Fruit fly (Drosophila melanogaster) whole organism, embryonic: ENCODE measurements around the gene NijC.

ENCODE experiments used
- Ada2b ChIP-seq: fragments of 200-800 bp; sonication (Bioruptor generic); IDR thresholded peaks from 2 replicates; pipeline ENCODE4 v1.3.6; 2022; ENCODE audit warnings: missing biosample characterization, missing genetic modification characterization
- B-H1 ChIP-seq: fragments of 200-800 bp; sonication (Bioruptor generic); IDR thresholded peaks from 3 replicates; pipeline ENCODE4 v1.3.6; 2022; ENCODE audit warnings: missing biosample characterization, missing genetic modification characterization
- Bdp1 ChIP-seq: fragments of 200-800 bp; sonication (Bioruptor generic); optimal IDR thresholded peaks from 3 replicates; lab custom pipeline; 2016; ENCODE audit warnings: missing biosample characterization, missing genetic modification characterization
- Bgb ChIP-seq: fragments of 200-800 bp; sonication (Bioruptor generic); IDR thresholded peaks from 2 replicates; pipeline ENCODE4 v1.3.6; 2022; ENCODE audit warnings: missing biosample characterization, missing genetic modification characterization; ENCODE audit not compliant: partially characterized antibody
- C15 ChIP-seq: fragments of 200-800 bp; sonication (Bioruptor generic); IDR thresholded peaks from 3 replicates; pipeline ENCODE4 v1.3.6; 2022; ENCODE audit warnings: missing biosample characterization, missing genetic modification characterization
- CG10267 ChIP-seq: fragments of 200-800 bp; sonication (Bioruptor generic); optimal IDR thresholded peaks from 2 replicates; lab custom pipeline; 2018; ENCODE audit warnings: missing biosample characterization, mild to moderate bottlenecking, missing genetic modification characterization, moderate library complexity
- CG10366 ChIP-seq: fragments of 200-800 bp; sonication (Bioruptor generic); IDR thresholded peaks from 2 replicates; pipeline ENCODE4 v1.3.6; 2022; ENCODE audit warnings: missing biosample characterization, missing genetic modification characterization
- CG11247 ChIP-seq: fragments of 200-800 bp; sonication (Bioruptor generic); IDR thresholded peaks from 2 replicates; pipeline ENCODE4 v1.3.6; 2022; ENCODE audit warnings: missing biosample characterization, missing genetic modification characterization
- CG12155 ChIP-seq: fragments of 200-800 bp; sonication (Bioruptor generic); optimal IDR thresholded peaks from 3 replicates; lab custom pipeline; 2016; ENCODE audit warnings: missing biosample characterization, missing genetic modification characterization
- CG12659 ChIP-seq: fragments of 200-800 bp; sonication (Bioruptor generic); optimal IDR thresholded peaks from 3 replicates; lab custom pipeline; 2017; ENCODE audit warnings: mild to moderate bottlenecking, missing biosample characterization, missing genetic modification reagents, missing genetic modification characterization
- CG12942 ChIP-seq: fragments of 200-800 bp; sonication (Bioruptor generic); optimal IDR thresholded peaks from 3 replicates; lab custom pipeline; 2016; ENCODE audit warnings: missing biosample characterization, missing genetic modification characterization
- CG13894 ChIP-seq: fragments of 200-800 bp; sonication (Bioruptor generic); optimal IDR thresholded peaks from 3 replicates; lab custom pipeline; 2018; ENCODE audit warnings: missing biosample characterization, mild to moderate bottlenecking, missing genetic modification characterization, moderate library complexity
- CG15073 ChIP-seq: fragments of 200-800 bp; sonication (Bioruptor generic); optimal IDR thresholded peaks from 2 replicates; lab custom pipeline; 2016; ENCODE audit warnings: missing biosample characterization, missing genetic modification characterization
- CG15479 ChIP-seq: fragments of 200-800 bp; sonication (Bioruptor generic); optimal IDR thresholded peaks from 3 replicates; lab custom pipeline; 2019; ENCODE audit warnings: missing biosample characterization, mild to moderate bottlenecking, missing genetic modification characterization, moderate library complexity
- CG18764 ChIP-seq: fragments of 200-800 bp; sonication (Bioruptor generic); optimal IDR thresholded peaks from 3 replicates; lab custom pipeline; 2016; ENCODE audit warnings: missing biosample characterization, missing genetic modification characterization
- CG2129 ChIP-seq: fragments of 200-800 bp; sonication (Bioruptor generic); IDR thresholded peaks from 2 replicates; pipeline ENCODE4 v1.3.6; 2022; ENCODE audit warnings: missing biosample characterization, missing genetic modification characterization; ENCODE audit not compliant: partially characterized antibody
- CG43689 ChIP-seq: fragments of 200-800 bp; sonication (Bioruptor generic); IDR thresholded peaks from 2 replicates; pipeline ENCODE4 v1.3.6; 2022; ENCODE audit warnings: missing biosample characterization, missing genetic modification characterization
- CG6689 ChIP-seq: fragments of 200-800 bp; sonication (Bioruptor generic); IDR thresholded peaks from 2 replicates; pipeline ENCODE4 v1.3.6; 2022; ENCODE audit warnings: missing biosample characterization, missing genetic modification characterization
- CG8089 ChIP-seq: fragments of 200-800 bp; sonication (Bioruptor generic); optimal IDR thresholded peaks from 3 replicates; lab custom pipeline; 2016; ENCODE audit warnings: missing biosample characterization, missing genetic modification characterization
- CG8388 ChIP-seq: fragments of 200-800 bp; sonication (Bioruptor generic); optimal IDR thresholded peaks from 2 replicates; lab custom pipeline; 2019; ENCODE audit warnings: missing biosample characterization, mild to moderate bottlenecking, missing genetic modification characterization, moderate library complexity
- CG8478 ChIP-seq: fragments of >200 bp; optimal IDR thresholded peaks from 2 replicates; lab custom pipeline; 2018
- CTCF ChIP-seq: fragments of 200-800 bp; sonication (Bioruptor generic); optimal IDR thresholded peaks from 2 replicates; lab custom pipeline; 2017; ENCODE audit warnings: missing biosample characterization, mild to moderate bottlenecking, missing genetic modification characterization, moderate library complexity
- Deaf1 ChIP-seq: fragments of 200-800 bp; optimal IDR thresholded peaks from 3 replicates; lab custom pipeline; 2019; ENCODE audit warnings: missing biosample characterization, mild to moderate bottlenecking, missing genetic modification characterization, moderate library complexity
- E2f1 ChIP-seq: fragments of 200-800 bp; sonication (Bioruptor generic); IDR thresholded peaks from 2 replicates; pipeline ENCODE4 v1.3.6; 2022; ENCODE audit warnings: missing biosample characterization, missing genetic modification characterization
- Fer2 ChIP-seq: fragments of 200-800 bp; sonication (Bioruptor generic); optimal IDR thresholded peaks from 2 replicates; lab custom pipeline; 2018; ENCODE audit warnings: missing biosample characterization, mild to moderate bottlenecking, missing genetic modification characterization, moderate library complexity
- Hsf ChIP-seq: fragments of 200-800 bp; sonication (Bioruptor generic); optimal IDR thresholded peaks from 3 replicates; lab custom pipeline; 2016; ENCODE audit warnings: missing biosample characterization, missing genetic modification characterization
- NC2α ChIP-seq: fragments of 200-800 bp; sonication (Bioruptor generic); optimal IDR thresholded peaks from 2 replicates; lab custom pipeline; 2016; ENCODE audit warnings: missing biosample characterization, missing genetic modification characterization
- Nf-YA ChIP-seq: fragments of 200-800 bp; sonication (Bioruptor generic); IDR thresholded peaks from 2 replicates; pipeline ENCODE4 v1.3.6; 2022; ENCODE audit warnings: missing biosample characterization, missing genetic modification characterization
- Nf-YC ChIP-seq: fragments of 200-800 bp; optimal IDR thresholded peaks from 3 replicates; lab custom pipeline; 2019; ENCODE audit warnings: missing biosample characterization, mild to moderate bottlenecking, missing genetic modification characterization, moderate library complexity
- Xbp1 ChIP-seq: fragments of 200-800 bp; sonication (Bioruptor generic); optimal IDR thresholded peaks from 3 replicates; lab custom pipeline; 2016; ENCODE audit warnings: missing biosample characterization, mild to moderate bottlenecking, missing genetic modification characterization
- az2 ChIP-seq: fragments of 200-800 bp; sonication (Bioruptor generic); optimal IDR thresholded peaks from 3 replicates; lab custom pipeline; 2016; ENCODE audit warnings: missing biosample characterization, missing genetic modification characterization
- btn ChIP-seq: fragments of 200-800 bp; sonication (Bioruptor generic); optimal IDR thresholded peaks from 2 replicates; lab custom pipeline; 2016; ENCODE audit warnings: missing biosample characterization, missing genetic modification characterization
- caup ChIP-seq: fragments of 200-800 bp; sonication (Bioruptor generic); optimal IDR thresholded peaks from 3 replicates; lab custom pipeline; 2017; ENCODE audit warnings: missing biosample characterization, mild to moderate bottlenecking, missing genetic modification characterization, moderate library complexity; ENCODE audit not compliant: severe bottlenecking
- corto ChIP-seq: fragments of 200-800 bp; sonication (Bioruptor generic); optimal IDR thresholded peaks from 2 replicates; lab custom pipeline; 2016; ENCODE audit warnings: missing biosample characterization, mild to moderate bottlenecking, missing genetic modification characterization, moderate library complexity
- dimm ChIP-seq: fragments of 200-800 bp; sonication (Bioruptor generic); IDR thresholded peaks from 2 replicates; pipeline ENCODE4 v1.3.6; 2022; ENCODE audit warnings: missing biosample characterization, missing genetic modification characterization
- dpn ChIP-seq, 2 experiments: fragments of 200-800 bp; sonication (Bioruptor generic); optimal IDR thresholded peaks; 3 replicates each; lab custom pipeline; 2016; ENCODE audit warnings: missing biosample characterization in 2 of 2, missing genetic modification characterization in 2 of 2
- fru ChIP-seq: fragments of >200 bp; optimal IDR thresholded peaks from 2 replicates; lab custom pipeline; 2017
- insv ChIP-seq, 2 experiments: fragments of 200-800 bp; sonication (Bioruptor generic); optimal IDR thresholded peaks; 3 replicates each; lab custom pipeline; 2016 to 2018; ENCODE audit warnings: missing biosample characterization in 2 of 2, missing genetic modification characterization in 2 of 2
- klu ChIP-seq: fragments of 200-800 bp; sonication (Bioruptor generic); IDR thresholded peaks from 2 replicates; pipeline ENCODE4 v1.3.6; 2022; ENCODE audit warnings: missing biosample characterization, missing genetic modification characterization
- lola ChIP-seq, 3 experiments: fragments of >200 bp in 2 of 3; fragments of 200-800 bp in 1 of 3; sonication (Bioruptor generic) in 1 of 3; optimal IDR thresholded peaks; 2 replicates each; lab custom pipeline; 2017 to 2019; ENCODE audit warnings: missing biosample characterization in 3 of 3, missing genetic modification characterization in 3 of 3, mild to moderate bottlenecking in 1 of 3, moderate library complexity in 1 of 3
- oc ChIP-seq: fragments of 200-800 bp; sonication (Bioruptor generic); optimal IDR thresholded peaks from 2 replicates; lab custom pipeline; 2018; ENCODE audit warnings: missing biosample characterization, mild to moderate bottlenecking, missing genetic modification characterization, moderate library complexity
- pan ChIP-seq, 4 experiments: fragments of >200 bp in 3 of 4; fragments of 200-800 bp in 1 of 4; sonication (Bioruptor generic) in 1 of 4; optimal IDR thresholded peaks in 3 of 4; IDR thresholded peaks in 1 of 4; 2 replicates each; pipeline versions ENCODE4 v1.3.6 to Lab custom; 2017 to 2022; ENCODE audit warnings: missing biosample characterization in 2 of 4, missing genetic modification characterization in 2 of 4, mixed read lengths in 1 of 4
- pros ChIP-seq: fragments of 200-800 bp; sonication (Bioruptor generic); optimal IDR thresholded peaks from 3 replicates; lab custom pipeline; 2019; ENCODE audit warnings: missing biosample characterization, mild to moderate bottlenecking, missing genetic modification characterization, moderate library complexity
- scrt ChIP-seq: fragments of 200-800 bp; sonication (Bioruptor generic); optimal IDR thresholded peaks from 2 replicates; lab custom pipeline; 2018; ENCODE audit warnings: missing biosample characterization, mild to moderate bottlenecking, missing genetic modification characterization, moderate library complexity
- sima ChIP-seq: fragments of 200-800 bp; sonication (Bioruptor generic); optimal IDR thresholded peaks from 2 replicates; lab custom pipeline; 2016; ENCODE audit warnings: missing biosample characterization, missing genetic modification characterization
- slbo ChIP-seq: fragments of 200-800 bp; sonication (Bioruptor generic); IDR thresholded peaks from 2 replicates; pipeline ENCODE4 v1.3.6; 2022; ENCODE audit warnings: missing biosample characterization, missing genetic modification characterization
- sqz ChIP-seq: fragments of 200-800 bp; sonication (Bioruptor generic); optimal IDR thresholded peaks from 3 replicates; lab custom pipeline; 2018; ENCODE audit warnings: missing biosample characterization, mild to moderate bottlenecking, missing genetic modification characterization
- sr ChIP-seq: fragments of 200-800 bp; sonication (Bioruptor generic); IDR thresholded peaks from 3 replicates; pipeline ENCODE4 v1.3.6; 2022; ENCODE audit warnings: missing biosample characterization, missing genetic modification characterization
- tio ChIP-seq: fragments of 200-800 bp; sonication (Bioruptor generic); optimal IDR thresholded peaks from 2 replicates; lab custom pipeline; 2017; ENCODE audit warnings: missing biosample characterization, missing genetic modification characterization, inconsistent platforms
- twi ChIP-seq: fragments of 200-800 bp; optimal IDR thresholded peaks from 2 replicates; lab custom pipeline; 2019; ENCODE audit warnings: missing biosample characterization, mild to moderate bottlenecking, missing genetic modification characterization, moderate library complexity
- vfl ChIP-seq: fragments of 200-800 bp; sonication (Bioruptor generic); optimal IDR thresholded peaks from 2 replicates; lab custom pipeline; 2016; ENCODE audit warnings: missing biosample characterization, missing genetic modification characterization

Gene NijC

dm6 chr3R:12722392-12722914, 27.5 kb downstream of the NijC start, which contains the start of gene Men (continued):
- no peak for TF ChIP-seq pan (optimal IDR thresholded peaks at IDR 0.05; lab: Kevin White, UChicago)
- peak in 1 of 2 experiments; percentile 64 for TF ChIP-seq pan (GFP tag; optimal IDR thresholded peaks at IDR 0.05 in 1 of 2, IDR thresholded peaks at IDR 0.05 in 1 of 2)
- peak; percentile 43 for TF ChIP-seq Deaf1
- peak; percentile 13 for TF ChIP-seq CG12155 (GFP tag; lab: Kevin White, UChicago)
- TF ChIP-seq Bdp1 (GFP tag; lab: Kevin White, UChicago) = no peak
- peak; percentile 68 for TF ChIP-seq Nf-YC (tag; lab: Kevin White, UChicago)
- TF ChIP-seq pros (GFP tag; lab: Kevin White, UChicago) = no peak
- peak; percentile 54 for TF ChIP-seq CG6689 (GFP tag; lab: Robert Waterston, UW)
- TF ChIP-seq CG8478 (lab: Kevin White, UChicago) = no peak
- TF ChIP-seq insv (GFP tag; optimal IDR thresholded peaks at IDR 0.05; lab: Kevin White, UChicago) = peak in 1 of 2 experiments; percentile 2
- no peak for TF ChIP-seq sima (GFP tag; lab: Kevin White, UChicago)
- TF ChIP-seq CG10267 (tag; lab: Kevin White, UChicago) = peak; percentile 35
- TF ChIP-seq CG15479 (GFP tag; lab: Kevin White, UChicago) = no peak
- peak; percentile 54 for TF ChIP-seq CG10366 (GFP tag; lab: Robert Waterston, UW)
- TF ChIP-seq twi (tag; lab: Kevin White, UChicago) = peak; percentile 34
- no peak for TF ChIP-seq sr (GFP tag; lab: Robert Waterston, UW)
- TF ChIP-seq klu = peak; percentile 47; the same call in 1 of the 2 replicates
- no peak for TF ChIP-seq CG8089 (GFP tag; lab: Kevin White, UChicago)
- TF ChIP-seq scrt (GFP tag; lab: Kevin White, UChicago) = peak; percentile 5
- TF ChIP-seq Nf-YA (GFP tag; lab: Robert Waterston, UW) = peak; percentile 61
- TF ChIP-seq E2f1 (GFP tag; lab: Robert Waterston, UW) = peak; percentile 63
- TF ChIP-seq Ada2b (GFP tag; lab: Robert Waterston, UW) = peak; percentile 65
- no peak for TF ChIP-seq vfl (GFP tag; lab: Kevin White, UChicago)
- no peak for TF ChIP-seq CG15073
- TF ChIP-seq dpn (GFP tag; optimal IDR thresholded peaks at IDR 0.05; lab: Kevin White, UChicago) = peak; percentile 2 to 48
- TF ChIP-seq CG11247 (GFP tag; lab: Robert Waterston, UW) = peak; percentile 38; the same call in 1 of the 2 replicates
- TF ChIP-seq CG12942 (GFP tag; lab: Kevin White, UChicago) = peak; percentile 41
- no peak for TF ChIP-seq CG43689 (GFP tag; lab: Robert Waterston, UW)
- peak; percentile 27 for TF ChIP-seq CG13894
- no peak for TF ChIP-seq fru (lab: Kevin White, UChicago)
- TF ChIP-seq, all 482 proteins: peak for 209

DNA sequence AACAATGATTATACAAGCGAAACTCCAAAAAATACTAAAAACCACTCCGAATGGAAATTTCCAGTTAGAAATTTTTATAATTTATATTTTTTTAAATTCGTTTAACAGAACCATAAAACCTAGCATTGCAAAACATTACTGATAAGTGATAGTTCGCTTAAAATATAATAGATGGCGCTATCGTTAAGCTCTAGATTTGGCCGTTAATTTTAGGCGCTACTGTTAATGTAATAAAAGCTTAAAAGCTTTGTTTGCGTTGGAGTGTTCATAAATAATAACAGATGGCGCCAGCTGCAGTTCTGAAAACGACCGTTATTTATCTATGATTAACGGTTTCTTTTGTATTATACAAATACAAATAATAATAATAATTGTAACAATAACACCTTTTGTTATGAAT, 28.8 kb downstream of the NijC start:
- peak; percentile 49 for TF ChIP-seq CG8388 (GFP tag; lab: Kevin White, UChicago)
- TF ChIP-seq az2 (GFP tag; lab: Kevin White, UChicago) = no peak
- no peak for TF ChIP-seq Hsf (GFP tag; lab: Kevin White, UChicago)
- TF ChIP-seq dimm (GFP tag; lab: Robert Waterston, UW) = no peak
- TF ChIP-seq lola (GFP tag; optimal IDR thresholded peaks at IDR 0.05; lab: Kevin White, UChicago) = no peak
- TF ChIP-seq CG18764 (GFP tag; lab: Kevin White, UChicago) = no peak
- TF ChIP-seq slbo (GFP tag; lab: Robert Waterston, UW) = peak; percentile 50; the same call in 1 of the 2 replicates
- TF ChIP-seq CG2129 (GFP tag; lab: Robert Waterston, UW) = no peak
- TF ChIP-seq oc (tag; lab: Kevin White, UChicago) = no peak
- no peak for TF ChIP-seq sr (GFP tag; lab: Robert Waterston, UW)
- no peak for TF ChIP-seq B-H1 (GFP tag; lab: Robert Waterston, UW)
- TF ChIP-seq caup (GFP tag; lab: Kevin White, UChicago) = peak; percentile 6
- TF ChIP-seq Fer2 (tag; lab: Kevin White, UChicago) = no peak
- no peak for TF ChIP-seq sqz (GFP tag; lab: Kevin White, UChicago)
- TF ChIP-seq tio (GFP tag; lab: Kevin White, UChicago) = no peak
- no peak for TF ChIP-seq NC2α (GFP tag; lab: Kevin White, UChicago)
- TF ChIP-seq Bgb = no peak
- TF ChIP-seq corto (GFP tag; lab: Kevin White, UChicago) = no peak
- peak; percentile 24 for TF ChIP-seq CG12659 (GFP tag; lab: Kevin White, UChicago)
- TF ChIP-seq dpn (GFP tag; optimal IDR thresholded peaks at IDR 0.05; lab: Kevin White, UChicago) = peak in 1 of 2 experiments; percentile 15
- peak; percentile 97 for TF ChIP-seq CTCF (GFP tag; lab: Kevin White, UChicago)
- TF ChIP-seq C15 (GFP tag; lab: Robert Waterston, UW) = no peak
- no peak for TF ChIP-seq btn (GFP tag; lab: Kevin White, UChicago)
- TF ChIP-seq Xbp1 (GFP tag; lab: Kevin White, UChicago) = peak; percentile 24
